Worm (Caenorhabditis elegans) whole organism, L1 larva: ENCODE data around the gene nspg-10.

Experiments
- C04F5.9 ChIP-seq: sonication (generic microtip); optimal IDR thresholded peaks from 2 replicates; lab custom pipeline; 2016; ENCODE audit warnings: missing genetic modification characterization, missing compliant biosample characterization
- C16A3.4 ChIP-seq: fragments of 150-350 bp; optimal IDR thresholded peaks from 2 replicates; lab custom pipeline; 2014; ENCODE audit warnings: missing biosample characterization, missing genetic modification characterization
- C34B4.2 ChIP-seq: sonication (generic microtip); optimal IDR thresholded peaks from 2 replicates; lab custom pipeline; 2017; ENCODE audit warnings: mild to moderate bottlenecking, missing genetic modification characterization, missing compliant biosample characterization
- F16B12.6 ChIP-seq: fragments of 150-350 bp; optimal IDR thresholded peaks from 2 replicates; lab custom pipeline; 2014; ENCODE audit warnings: missing biosample characterization, missing genetic modification characterization
- Y116A8C.19 ChIP-seq: sonication (generic microtip); optimal IDR thresholded peaks from 2 replicates; lab custom pipeline; 2016; ENCODE audit warnings: missing compliant biosample characterization, missing genetic modification characterization, borderline replicate concordance
- aha-1 ChIP-seq: fragments of 150-350 bp; optimal IDR thresholded peaks from 2 replicates; lab custom pipeline; 2014; ENCODE audit warnings: missing biosample characterization, missing genetic modification characterization
- alr-1 ChIP-seq: fragments of 200-800 bp; sonication (Bioruptor generic); optimal IDR thresholded peaks from 2 replicates; lab custom pipeline; 2018; ENCODE audit warnings: borderline replicate concordance, mild to moderate bottlenecking, missing genetic modification characterization, missing compliant biosample characterization
- aly-2 ChIP-seq: fragments of 150-350 bp; optimal IDR thresholded peaks from 2 replicates; lab custom pipeline; 2014; ENCODE audit warnings: missing biosample characterization, missing genetic modification characterization
- ama-1 ChIP-seq: fragments of 150-350 bp; optimal IDR thresholded peaks from 2 replicates; lab custom pipeline; 2014
- blmp-1 ChIP-seq: fragments of 150-350 bp; optimal IDR thresholded peaks from 2 replicates; lab custom pipeline; 2014; ENCODE audit warnings: missing biosample characterization, missing genetic modification characterization
- ceh-90 ChIP-seq: sonication (generic microtip); optimal IDR thresholded peaks from 2 replicates; lab custom pipeline; 2016; ENCODE audit warnings: missing genetic modification characterization, missing compliant biosample characterization
- ces-1 ChIP-seq: fragments of 150-350 bp; optimal IDR thresholded peaks from 2 replicates; lab custom pipeline; 2014; ENCODE audit warnings: missing biosample characterization, missing genetic modification reagents, missing genetic modification characterization
- efl-1 ChIP-seq, 4 experiments: fragments of 150-350 bp; optimal IDR thresholded peaks in 3 of 4; peaks in 1 of 4; 1 replicate in 1 of 4; 2 replicates in 3 of 4; lab custom pipeline; 2014; ENCODE audit warnings: missing biosample characterization in 2 of 4, missing genetic modification characterization in 2 of 4, missing genetic modification reagents in 2 of 4
- egl-27 ChIP-seq, 2 experiments: fragments of 150-350 bp in 1 of 2; sonication (generic microtip); optimal IDR thresholded peaks; 3 replicates each; lab custom pipeline; 2017 to 2018; ENCODE audit warnings: missing biosample characterization in 2 of 2, missing genetic modification characterization in 2 of 2, missing genetic modification reagents in 2 of 2
- elt-3 ChIP-seq, 6 experiments: fragments of 150-350 bp in 1 of 6; sonication (generic microtip); optimal IDR thresholded peaks; 2 replicates each; lab custom pipeline; 2017 to 2018; ENCODE audit warnings: missing biosample characterization in 6 of 6, missing genetic modification characterization in 6 of 6, inconsistent platforms in 1 of 6
- ets-5 ChIP-seq: fragments of 200-800 bp; sonication (Bioruptor generic); IDR thresholded peaks from 2 replicates; pipeline ENCODE4 v1.3.6; 2022; ENCODE audit warnings: missing genetic modification characterization, missing compliant biosample characterization
- fkh-10 ChIP-seq: sonication (generic microtip); optimal IDR thresholded peaks from 2 replicates; lab custom pipeline; 2017; ENCODE audit warnings: missing biosample characterization, missing genetic modification reagents, missing genetic modification characterization
- fkh-4 ChIP-seq: sonication (generic microtip); optimal IDR thresholded peaks from 2 replicates; lab custom pipeline; 2016; ENCODE audit warnings: missing compliant biosample characterization, missing genetic modification characterization, borderline replicate concordance
- fos-1 ChIP-seq: fragments of 150-350 bp; optimal IDR thresholded peaks from 2 replicates; lab custom pipeline; 2014; ENCODE audit warnings: missing biosample characterization, missing genetic modification characterization
- hlh-17 ChIP-seq: fragments of 200-800 bp; sonication (Bioruptor generic); optimal IDR thresholded peaks from 2 replicates; lab custom pipeline; 2018; ENCODE audit warnings: missing genetic modification characterization, mild to moderate bottlenecking, missing compliant biosample characterization, moderate library complexity, borderline replicate concordance
- hlh-4 ChIP-seq: sonication (generic microtip); optimal IDR thresholded peaks from 2 replicates; lab custom pipeline; 2016; ENCODE audit warnings: mild to moderate bottlenecking, missing genetic modification characterization, missing compliant biosample characterization
- hpl-2 ChIP-seq: fragments of 150-350 bp; optimal IDR thresholded peaks from 2 replicates; lab custom pipeline; 2014; ENCODE audit warnings: missing biosample characterization, missing genetic modification reagents, missing genetic modification characterization
- irx-1 ChIP-seq: sonication (generic microtip); optimal IDR thresholded peaks from 2 replicates; lab custom pipeline; 2016; ENCODE audit warnings: missing genetic modification characterization, missing compliant biosample characterization
- isw-1 ChIP-seq: fragments of 200-800 bp; sonication (Bioruptor generic); IDR thresholded peaks from 2 replicates; pipeline ENCODE4 v1.3.6; 2022; ENCODE audit warnings: missing genetic modification characterization, missing compliant biosample characterization
- lin-14 ChIP-seq: fragments of 200-800 bp; sonication (Bioruptor generic); optimal IDR thresholded peaks from 2 replicates; lab custom pipeline; 2018; ENCODE audit warnings: mild to moderate bottlenecking, missing genetic modification characterization, moderate library complexity, missing compliant biosample characterization
- lin-15B ChIP-seq: fragments of 150-350 bp; sonication (generic microtip); optimal IDR thresholded peaks from 3 replicates; lab custom pipeline; 2014; ENCODE audit warnings: missing biosample characterization, missing genetic modification characterization
- lin-35 ChIP-seq, 2 experiments: fragments of 150-350 bp; optimal IDR thresholded peaks; 2 replicates each; lab custom pipeline; 2014; ENCODE audit warnings: missing biosample characterization in 2 of 2, missing genetic modification characterization in 2 of 2, missing genetic modification reagents in 2 of 2
- lsy-2 ChIP-seq, 2 experiments: fragments of 150-350 bp; optimal IDR thresholded peaks; 2 replicates each; lab custom pipeline; 2014; ENCODE audit warnings: missing biosample characterization in 2 of 2, missing genetic modification characterization in 2 of 2
- mdl-1 ChIP-seq, 2 experiments: fragments of 150-350 bp; optimal IDR thresholded peaks; 2 replicates each; lab custom pipeline; 2014 to 2017; ENCODE audit warnings: missing biosample characterization in 2 of 2, missing genetic modification characterization in 2 of 2, inconsistent platforms in 1 of 2
- nhr-12 ChIP-seq: sonication (generic microtip); optimal IDR thresholded peaks from 2 replicates; lab custom pipeline; 2017; ENCODE audit warnings: missing biosample characterization, missing genetic modification characterization
- nhr-19 ChIP-seq: fragments of 200-800 bp; sonication (Bioruptor generic); conservative IDR thresholded peaks from 2 replicates; pipeline ENCODE4 v1.3.6; 2022; ENCODE audit warnings: missing genetic modification characterization, missing compliant biosample characterization
- nhr-71 ChIP-seq: sonication (generic microtip); optimal IDR thresholded peaks from 2 replicates; lab custom pipeline; 2016; ENCODE audit warnings: mild to moderate bottlenecking, missing genetic modification characterization, moderate library complexity, missing compliant biosample characterization
- nhr-84 ChIP-seq: sonication (generic microtip); optimal IDR thresholded peaks from 2 replicates; lab custom pipeline; 2017; ENCODE audit warnings: missing biosample characterization, missing genetic modification characterization
- nhr-85 ChIP-seq: sonication (generic microtip); peaks from one replicate; lab custom pipeline; 2016; ENCODE audit warnings: missing genetic modification characterization, inconsistent platforms, missing compliant biosample characterization
- nhr-90 ChIP-seq: sonication (generic microtip); optimal IDR thresholded peaks from 2 replicates; lab custom pipeline; 2016; ENCODE audit warnings: mild to moderate bottlenecking, missing genetic modification characterization, missing compliant biosample characterization; ENCODE audit not compliant: poor library complexity
- pag-3 ChIP-seq: sonication (generic microtip); optimal IDR thresholded peaks from 2 replicates; lab custom pipeline; 2017; ENCODE audit warnings: missing genetic modification characterization, mild to moderate bottlenecking, missing compliant biosample characterization, antibody characterized with exemption, borderline replicate concordance; ENCODE audit not compliant: insufficient read depth
- pax-3 ChIP-seq: fragments of 200-800 bp; sonication (Bioruptor generic); optimal IDR thresholded peaks from 2 replicates; lab custom pipeline; 2018; ENCODE audit warnings: mild to moderate bottlenecking, missing genetic modification characterization, moderate library complexity, missing compliant biosample characterization
- rnt-1 ChIP-seq: sonication (generic microtip); optimal IDR thresholded peaks from 2 replicates; lab custom pipeline; 2016; ENCODE audit warnings: mild to moderate bottlenecking, missing genetic modification characterization, moderate library complexity, missing compliant biosample characterization
- skn-1 ChIP-seq: fragments of 150-350 bp; optimal IDR thresholded peaks from 2 replicates; lab custom pipeline; 2014; ENCODE audit warnings: missing biosample characterization, missing genetic modification characterization
- snu-23 ChIP-seq: sonication (generic microtip); optimal IDR thresholded peaks from 2 replicates; lab custom pipeline; 2016; ENCODE audit warnings: missing genetic modification characterization, missing compliant biosample characterization
- sptf-1 ChIP-seq: fragments of 150-350 bp; optimal IDR thresholded peaks from 2 replicates; lab custom pipeline; 2014; ENCODE audit warnings: missing biosample characterization, missing genetic modification characterization
- unc-86 ChIP-seq: sonication (generic microtip); optimal IDR thresholded peaks from 2 replicates; lab custom pipeline; 2016; ENCODE audit warnings: missing genetic modification characterization, missing compliant biosample characterization
- unc-98 ChIP-seq: fragments of 200-800 bp; sonication (Bioruptor generic); IDR thresholded peaks from 2 replicates; pipeline ENCODE4 v1.3.6; 2022; ENCODE audit warnings: missing genetic modification characterization, missing compliant biosample characterization
- vab-15 ChIP-seq: sonication (generic microtip); optimal IDR thresholded peaks from 2 replicates; lab custom pipeline; 2017; ENCODE audit warnings: missing genotype, mild to moderate bottlenecking, missing genetic modification characterization, missing compliant biosample characterization
- xbp-1 ChIP-seq: sonication (generic microtip); optimal IDR thresholded peaks from 2 replicates; lab custom pipeline; 2016; ENCODE audit warnings: missing genetic modification characterization, missing compliant biosample characterization
- zag-1 ChIP-seq: fragments of 150-350 bp; optimal IDR thresholded peaks from 2 replicates; lab custom pipeline; 2014; ENCODE audit warnings: missing biosample characterization, missing genetic modification characterization
- ztf-11 ChIP-seq, 2 experiments: sonication (generic microtip); optimal IDR thresholded peaks; 2 replicates each; lab custom pipeline; 2016 to 2017; ENCODE audit warnings: missing genetic modification characterization in 2 of 2, missing biosample characterization in 1 of 2, missing compliant biosample characterization in 1 of 2

The nspg-10 gene

ce11 chrIV:4565882-4566281 is 39.7 kb upstream of the nspg-10 start:
- TF ChIP-seq nhr-71 (no peak), sptf-1 (tag; lab: Kevin White, UChicago) (no peak)

ce11 chrIV:4567343-4567742 is 38.2 kb upstream of the nspg-10 start, which contains the start of gene F28E10.4:
TSS of gene F28E10.4 (minus strand) at chrIV:4567443.
- TF ChIP-seq blmp-1 (tag; lab: Kevin White, UChicago) (no peak), xbp-1 (tag; lab: Kevin White, UChicago) (no peak), ztf-11 (tag; optimal IDR thresholded peaks at IDR 0.05; lab: Kevin White, UChicago) (no peak), nhr-12 (tag; lab: Kevin White, UChicago) (no peak), unc-98 (no peak), efl-1 (optimal IDR thresholded peaks at IDR 0.05; lab: Kevin White, UChicago) (no peak), efl-1 (GFP tag; optimal IDR thresholded peaks at IDR 0.05 in 1 of 2; lab: Kevin White, UChicago) (no peak), zag-1 (tag; lab: Kevin White, UChicago) (no peak), unc-86 (tag; lab: Kevin White, UChicago) (no peak), rnt-1 (no peak), ama-1 (no peak), aly-2 (tag; lab: Kevin White, UChicago) (no peak), snu-23 (GFP tag; lab: Kevin White, UChicago) (no peak), C34B4.2 (no peak), ces-1 (no peak), ets-5 (no peak), isw-1 (no peak), hlh-17 (GFP tag; lab: Kevin White, UChicago) (no peak), lin-15B (tag; lab: Kevin White, UChicago) (no peak), hpl-2 (no peak), fos-1 (tag; lab: Kevin White, UChicago) (no peak)

- no peak for TF ChIP-seq fkh-4
- TF ChIP-seq nhr-90 (tag; lab: Kevin White, UChicago) = no peak
- TF ChIP-seq elt-3 (tag; optimal IDR thresholded peaks at IDR 0.05; lab: Kevin White, UChicago) = no peak
- TF ChIP-seq lin-14 (GFP tag; lab: Kevin White, UChicago) = peak; percentile 54
- no peak for TF ChIP-seq F16B12.6
- TF ChIP-seq alr-1 (tag; lab: Kevin White, UChicago) = no peak
- TF ChIP-seq fkh-10 (GFP tag; lab: Kevin White, UChicago) = peak; percentile 77
These were observed 37.1 kb upstream of the nspg-10 start, which contains the start of gene F28E10.1 for ce11 chrIV:4568402-4568891. TSS of gene F28E10.1 (plus strand) at chrIV:4568841.

- TF ChIP-seq vab-15 (tag; lab: Kevin White, UChicago) = no peak
- no peak for TF ChIP-seq nhr-12 (tag; lab: Kevin White, UChicago)
- TF ChIP-seq lin-35 (GFP tag; optimal IDR thresholded peaks at IDR 0.05; lab: Kevin White, UChicago) = no peak
- TF ChIP-seq C04F5.9 = no peak
- no peak for TF ChIP-seq nhr-85 (tag; lab: Kevin White, UChicago)
- TF ChIP-seq zag-1 (tag; lab: Kevin White, UChicago) = no peak
- TF ChIP-seq aha-1 = no peak
- no peak for TF ChIP-seq C16A3.4 (tag; lab: Kevin White, UChicago)
- no peak for TF ChIP-seq mdl-1 (tag; optimal IDR thresholded peaks at IDR 0.05; lab: Kevin White, UChicago)
- peak; percentile 9 for TF ChIP-seq irx-1 (tag; lab: Kevin White, UChicago)
- TF ChIP-seq rnt-1 = no peak
- TF ChIP-seq efl-1 (optimal IDR thresholded peaks at IDR 0.05; lab: Kevin White, UChicago) = no peak
- peak in 1 of 2 experiments; percentile 2 for TF ChIP-seq efl-1 (GFP tag; optimal IDR thresholded peaks at IDR 0.05 in 1 of 2; lab: Kevin White, UChicago)
- TF ChIP-seq lsy-2 (tag; optimal IDR thresholded peaks at IDR 0.05; lab: Kevin White, UChicago) = no peak
- TF ChIP-seq pax-3 = no peak
- no peak for TF ChIP-seq nhr-90 (tag; lab: Kevin White, UChicago)
- TF ChIP-seq fkh-10 (GFP tag; lab: Kevin White, UChicago) = peak; percentile 77
- no peak for TF ChIP-seq nhr-19 (GFP tag; lab: Robert Waterston, UW)
- TF ChIP-seq nhr-84 = no peak
- TF ChIP-seq skn-1 (tag; lab: Kevin White, UChicago) = no peak
- TF ChIP-seq Y116A8C.19 = no peak
- TF ChIP-seq hlh-17 (GFP tag; lab: Kevin White, UChicago) = no peak
- no peak for TF ChIP-seq hlh-4 (tag; lab: Kevin White, UChicago)
- no peak for TF ChIP-seq xbp-1 (tag; lab: Kevin White, UChicago)
- TF ChIP-seq pag-3 (tag; lab: Kevin White, UChicago) = no peak
- TF ChIP-seq alr-1 (tag; lab: Kevin White, UChicago) = no peak
- TF ChIP-seq egl-27 (tag; optimal IDR thresholded peaks at IDR 0.05; lab: Kevin White, UChicago) = no peak
- no peak for TF ChIP-seq ceh-90
These were observed 35.0 kb upstream of the nspg-10 start for ce11 chrIV:4570599-4570998.
